Fruit fly (Drosophila melanogaster): ENCODE measurements around the gene CG13605.

The CG13605 gene

DNA sequence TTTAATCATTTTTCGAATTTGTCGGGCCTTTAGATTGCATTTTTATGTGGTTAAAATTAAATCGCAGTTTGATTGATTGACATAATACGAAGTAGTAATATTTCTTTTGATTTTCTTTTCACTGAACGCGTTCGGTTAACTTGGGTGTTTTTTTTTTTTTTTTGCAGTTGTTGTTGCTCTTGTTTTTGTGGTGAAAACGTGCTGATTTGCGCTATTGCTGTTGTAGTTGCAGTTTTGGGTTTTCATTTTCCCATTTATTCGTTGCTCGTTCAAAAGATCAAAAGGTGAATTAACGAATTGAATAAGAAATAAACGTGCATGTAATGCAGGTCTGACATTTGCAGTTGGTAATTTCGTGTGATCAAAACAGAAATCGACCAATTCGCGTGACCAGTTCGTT, 10.8 kb downstream of the CG13605 start:
- no peak for TF ChIP-seq CG14655 (GFP tag; optimal IDR thresholded peaks at IDR 0.05)

DNA sequence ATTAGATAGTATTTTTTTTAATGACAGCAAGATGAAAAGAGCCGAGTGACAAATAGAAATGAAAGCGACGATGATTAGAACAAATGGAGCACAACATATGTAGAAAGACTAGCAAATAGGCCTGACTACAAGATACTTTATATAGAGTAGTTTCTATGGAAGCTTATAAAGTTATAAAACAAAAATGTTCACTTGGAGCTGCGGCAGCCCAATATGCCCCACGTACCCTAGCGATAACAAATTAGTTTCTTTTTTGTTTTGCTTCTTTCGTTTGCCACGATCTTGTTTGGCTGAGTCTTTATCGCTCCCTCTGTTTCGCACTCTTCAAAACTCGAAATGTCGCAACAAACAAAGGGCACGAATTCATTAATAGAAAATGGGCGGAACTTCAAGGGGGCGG, 11.5 kb downstream of the CG13605 start:
- TF ChIP-seq Snoo (tag; optimal IDR thresholded peaks at IDR 0.05): no peak
- TF ChIP-seq CG34367 (tag; optimal IDR thresholded peaks at IDR 0.05): no peak
- TF ChIP-seq CG32121 (GFP tag; IDR thresholded peaks at IDR 0.05): no peak
- TF ChIP-seq CG14655 (GFP tag; optimal IDR thresholded peaks at IDR 0.05): no peak
- TF ChIP-seq CG12605 (GFP tag; IDR thresholded peaks at IDR 0.05): no peak
- TF ChIP-seq CG8301 (tag; optimal IDR thresholded peaks at IDR 0.05): no peak
- no peak for TF ChIP-seq CG10348 (GFP tag; IDR thresholded peaks at IDR 0.05)
- no peak for TF ChIP-seq gl (tag; optimal IDR thresholded peaks at IDR 0.05)
- no peak for TF ChIP-seq Pif1A (GFP tag; optimal IDR thresholded peaks at IDR 0.05)
- TF ChIP-seq EcR (GFP tag; optimal IDR thresholded peaks at IDR 0.05): no peak
- no peak for TF ChIP-seq Pif1B (GFP tag; optimal IDR thresholded peaks at IDR 0.05)
- TF ChIP-seq CG8159 (tag; optimal IDR thresholded peaks at IDR 0.05): no peak
- no peak for TF ChIP-seq Ets98B (GFP tag; IDR thresholded peaks at IDR 0.05)
- no peak for TF ChIP-seq CG9948 (tag; optimal IDR thresholded peaks at IDR 0.05)
- no peak for TF ChIP-seq CG17806 (tag; optimal IDR thresholded peaks at IDR 0.05)
- TF ChIP-seq CG4496 (GFP tag; IDR thresholded peaks at IDR 0.05): no peak
- no peak for TF ChIP-seq fd96Ca (GFP tag; IDR thresholded peaks at IDR 0.05)
- TF ChIP-seq D1 (tag; optimal IDR thresholded peaks at IDR 0.05): no peak

DNA sequence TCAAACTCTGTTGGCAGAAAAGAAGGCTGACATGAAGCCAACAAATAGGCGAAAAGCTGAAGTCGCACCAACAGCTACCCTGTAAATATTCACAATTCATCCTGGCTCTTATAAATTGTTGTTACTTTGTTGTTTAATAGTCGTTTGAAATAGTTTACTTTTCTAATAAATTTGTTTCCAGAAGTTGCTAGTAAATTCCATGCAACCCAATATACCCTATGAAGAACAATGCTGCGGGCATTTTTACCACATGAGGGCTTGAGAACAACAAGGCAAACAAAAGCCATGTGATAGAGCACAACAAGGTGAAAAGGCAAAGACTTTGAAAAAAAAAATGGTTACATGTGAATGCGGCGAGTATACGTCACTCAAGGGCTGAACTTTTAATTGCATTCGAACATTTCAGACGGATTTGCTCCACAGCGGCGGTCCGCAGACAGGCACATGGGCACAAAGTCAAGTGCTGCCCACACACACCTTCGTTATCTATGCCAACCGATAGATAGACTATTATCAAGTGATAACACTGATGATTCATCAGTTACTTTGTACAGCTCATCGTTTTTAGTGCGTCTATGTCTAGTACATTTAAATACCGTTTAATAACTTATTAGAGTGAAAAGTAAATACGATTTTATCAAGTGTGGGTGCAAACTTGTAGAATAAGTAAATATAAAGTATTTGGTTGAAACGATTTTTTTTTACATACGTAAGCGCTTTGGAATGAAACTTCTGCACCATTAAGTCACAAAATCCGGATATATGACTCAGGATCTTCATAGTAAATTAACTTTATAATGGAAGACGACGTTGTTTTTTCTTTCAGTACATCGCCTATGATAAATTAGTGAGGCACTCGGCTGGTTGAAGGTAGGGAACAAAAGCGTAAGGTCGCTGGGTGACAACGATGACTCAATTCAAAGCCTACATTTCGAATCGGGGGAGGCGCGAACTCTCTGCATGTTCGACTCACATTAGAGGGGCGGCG, 12.9 kb downstream of the CG13605 start:
- TF ChIP-seq CG8159 (tag; optimal IDR thresholded peaks at IDR 0.05) (peak; percentile 58), Pif1A (GFP tag; optimal IDR thresholded peaks at IDR 0.05) (peak; percentile 76), D1 (tag; optimal IDR thresholded peaks at IDR 0.05) (no peak), CG9948 (tag; optimal IDR thresholded peaks at IDR 0.05) (peak; percentile 59), CG17806 (tag; optimal IDR thresholded peaks at IDR 0.05) (peak; percentile 55), EcR (GFP tag; optimal IDR thresholded peaks at IDR 0.05) (peak; percentile 47), Ets98B (GFP tag; IDR thresholded peaks at IDR 0.05) (peak; percentile 81), Pif1B (GFP tag; optimal IDR thresholded peaks at IDR 0.05) (peak; percentile 58), CG32121 (GFP tag; IDR thresholded peaks at IDR 0.05) (peak; percentile 79; the same call in 1 of the 2 replicates), rn (GFP tag; IDR thresholded peaks at IDR 0.05) (0 out of 2 replicates have a peak, but pooled peaks have one; percentile 41), gl (tag; optimal IDR thresholded peaks at IDR 0.05) (peak; percentile 28), CG14655 (GFP tag; optimal IDR thresholded peaks at IDR 0.05) (peak; percentile 74), CG4496 (GFP tag; IDR thresholded peaks at IDR 0.05) (peak; percentile 75), CG15710 (tag; optimal IDR thresholded peaks at IDR 0.05) (peak; percentile 62), CG12605 (GFP tag; IDR thresholded peaks at IDR 0.05) (peak; percentile 76), CG34367 (tag; optimal IDR thresholded peaks at IDR 0.05) (peak; percentile 48), CG8301 (tag; optimal IDR thresholded peaks at IDR 0.05) (peak; percentile 70), CG13204 (GFP tag; optimal IDR thresholded peaks at IDR 0.05) (no peak), fd96Ca (GFP tag; IDR thresholded peaks at IDR 0.05) (peak; percentile 85), CG10348 (GFP tag; IDR thresholded peaks at IDR 0.05) (no peak), Snoo (tag; optimal IDR thresholded peaks at IDR 0.05) (peak; percentile 38)

DNA sequence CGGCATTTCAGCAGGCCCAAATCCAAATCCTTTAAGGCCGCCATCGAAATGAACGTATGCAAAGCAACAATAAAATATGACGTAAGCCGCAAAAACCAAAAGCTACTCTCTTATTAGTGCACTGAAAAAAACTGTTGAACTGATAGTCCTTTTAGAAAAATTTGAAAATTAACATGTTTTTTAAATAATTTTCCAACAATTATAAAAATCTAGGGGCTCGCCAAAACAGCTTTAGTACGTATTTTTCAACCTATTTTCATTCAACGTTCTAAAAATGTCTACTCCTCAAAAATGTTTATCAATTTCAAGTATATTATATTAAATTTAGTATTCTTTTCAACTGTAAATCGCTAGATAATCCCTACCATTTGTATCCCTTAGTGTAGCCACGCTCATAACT, 18.8 kb downstream of the CG13605 start:
- no peak for TF ChIP-seq CG17806 (tag; optimal IDR thresholded peaks at IDR 0.05)
- no peak for TF ChIP-seq CG8301 (tag; optimal IDR thresholded peaks at IDR 0.05)
- no peak for TF ChIP-seq CG32121 (GFP tag; IDR thresholded peaks at IDR 0.05)
- TF ChIP-seq rn (GFP tag; IDR thresholded peaks at IDR 0.05): no peak
- no peak for TF ChIP-seq D1 (tag; optimal IDR thresholded peaks at IDR 0.05)
- no peak for TF ChIP-seq CG15710 (tag; optimal IDR thresholded peaks at IDR 0.05)
- no peak for TF ChIP-seq CG8159 (tag; optimal IDR thresholded peaks at IDR 0.05)
- no peak for TF ChIP-seq CG10348 (GFP tag; IDR thresholded peaks at IDR 0.05)
- TF ChIP-seq CG13204 (GFP tag; optimal IDR thresholded peaks at IDR 0.05): no peak

DNA sequence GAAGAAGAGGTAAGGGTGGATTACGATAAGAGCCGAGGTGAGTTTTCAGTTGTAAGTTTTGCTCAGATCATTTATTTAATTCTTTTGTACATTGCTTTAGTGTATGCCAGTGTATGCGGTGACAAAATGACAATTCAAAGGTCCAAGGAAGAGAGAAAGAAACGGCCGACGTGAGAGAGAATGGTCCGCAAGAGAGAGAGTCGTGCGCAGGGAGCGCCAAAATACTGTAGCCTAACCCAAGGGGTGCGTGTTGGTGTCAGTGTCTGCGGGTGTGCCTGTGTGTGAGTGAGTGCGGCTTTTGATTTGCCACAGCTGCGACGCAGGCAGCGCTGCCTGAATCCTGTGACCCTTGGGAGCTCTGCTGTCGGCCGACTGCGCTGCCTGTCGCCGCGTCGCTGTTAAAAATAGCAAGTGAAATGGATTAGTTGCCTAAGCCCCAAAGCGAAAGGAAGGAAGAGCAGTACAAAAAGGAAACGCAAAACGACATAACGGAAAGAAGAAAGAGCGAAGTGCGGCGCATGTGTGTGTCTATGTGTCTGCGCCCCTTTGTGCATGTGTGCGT, 19.5 kb downstream of the CG13605 start:
- TF ChIP-seq CG12605 (GFP tag; IDR thresholded peaks at IDR 0.05) (no peak), CG8301 (tag; optimal IDR thresholded peaks at IDR 0.05) (no peak), fd96Ca (GFP tag; IDR thresholded peaks at IDR 0.05) (0 out of 3 replicates have a peak, but pooled peaks have one; percentile 13)

DNA sequence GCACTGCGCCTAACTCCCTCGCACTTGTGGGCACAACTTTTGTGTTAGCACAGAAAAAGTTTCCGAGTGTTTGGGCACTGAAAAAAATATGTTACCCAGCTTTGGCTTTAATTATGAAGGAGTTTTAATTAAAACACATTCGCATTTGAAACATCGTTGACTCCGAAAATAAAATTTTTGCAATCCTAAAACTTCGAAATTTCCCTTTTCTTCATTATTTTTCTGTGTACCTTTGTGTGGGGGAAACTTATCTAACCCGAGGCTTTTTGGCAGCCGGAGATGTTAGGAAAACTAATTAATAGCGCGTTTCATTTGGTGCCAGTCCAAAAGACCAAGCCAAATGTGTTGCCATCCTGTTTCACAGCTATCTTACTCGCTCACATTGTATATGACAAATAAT, 20.5 kb downstream of the CG13605 start:
- TF ChIP-seq CG4496 (GFP tag; IDR thresholded peaks at IDR 0.05) (peak; percentile 13; the same call in 1 of the 3 replicates), CG32121 (GFP tag; IDR thresholded peaks at IDR 0.05) (no peak)
